Fruit fly (Drosophila melanogaster): Measurements from ENCODE around the gene ssp2.

Gene ssp2

dm6 chr3L:13922023-13922652 lies 42.9 kb upstream of the ssp2 start:
- TF ChIP-seq CG12391 (tag; optimal IDR thresholded peaks at IDR 0.05) (peak; percentile 52), Atf6 (GFP tag; IDR thresholded peaks at IDR 0.05) (peak; percentile 41; the same call in 1 of the 2 replicates), grau (tag; optimal IDR thresholded peaks at IDR 0.05) (peak; percentile 32), odd (GFP tag; optimal IDR thresholded peaks at IDR 0.05) (no peak), Ada2b (GFP tag; IDR thresholded peaks at IDR 0.05) (peak; percentile 56), Hmr (GFP tag; optimal IDR thresholded peaks at IDR 0.05) (peak; percentile 53), schlank (tag; optimal IDR thresholded peaks at IDR 0.05) (no peak), CG30431 (GFP tag; optimal IDR thresholded peaks at IDR 0.05) (no peak), CG14710 (tag; optimal IDR thresholded peaks at IDR 0.05) (peak; percentile 26), CG16815 (GFP tag; optimal IDR thresholded peaks at IDR 0.05) (peak; percentile 11), Dbx (GFP tag; IDR thresholded peaks at IDR 0.05) (0 out of 3 replicates have a peak, but pooled peaks have one; percentile 26), CG3281 (GFP tag; optimal IDR thresholded peaks at IDR 0.05) (peak; percentile 47), ac (GFP tag; optimal IDR thresholded peaks at IDR 0.05) (no peak), az2 (GFP tag; optimal IDR thresholded peaks at IDR 0.05) (peak; percentile 37), trh (GFP tag; optimal IDR thresholded peaks at IDR 0.05) (peak; percentile 7), sens (GFP tag) (peak; percentile 5), nmo (GFP tag; optimal IDR thresholded peaks at IDR 0.05) (peak; percentile 68), hb (GFP tag; IDR thresholded peaks at IDR 0.05; ENCODE audit: partially characterized antibody) (no peak), PHDP (tag; optimal IDR thresholded peaks at IDR 0.05) (peak; percentile 51), CG9932 (GFP tag; IDR thresholded peaks at IDR 0.05) (peak; percentile 57), vvl (GFP tag; IDR thresholded peaks at IDR 0.05) (peak; percentile 25; the same call in 1 of the 2 replicates), tin (GFP tag; optimal IDR thresholded peaks at IDR 0.05) (peak; percentile 7), repo (GFP tag; optimal IDR thresholded peaks at IDR 0.05) (no peak), H15 (GFP tag; IDR thresholded peaks at IDR 0.05) (peak; percentile 45; the same call in 1 of the 3 replicates), Oli (tag; optimal IDR thresholded peaks at IDR 0.05) (peak; percentile 51), jumu (GFP tag; optimal IDR thresholded peaks at IDR 0.05) (peak; percentile 56), Taf1 (GFP tag; IDR thresholded peaks at IDR 0.05) (peak; percentile 40; the same call in 1 of the 2 replicates), Max (GFP tag; optimal IDR thresholded peaks at IDR 0.05) (peak; percentile 38), CG16863 (GFP tag; optimal IDR thresholded peaks at IDR 0.05) (peak; percentile 19), gcm (GFP tag; optimal IDR thresholded peaks at IDR 0.05) (peak; percentile 11), Mrtf (GFP tag; IDR thresholded peaks at IDR 0.05) (peak; percentile 58; the same call in 2 of the 3 replicates), CG17568 (GFP tag; optimal IDR thresholded peaks at IDR 0.05) (no peak), Camta (GFP tag; optimal IDR thresholded peaks at IDR 0.05) (peak; percentile 11), CG17361 (GFP tag; IDR thresholded peaks at IDR 0.05) (peak; percentile 71; the same call in 2 of the 3 replicates), scrt (GFP tag; optimal IDR thresholded peaks at IDR 0.05) (peak; percentile 9), ken (GFP tag; IDR thresholded peaks at IDR 0.05) (no peak), E2f2 (GFP tag; IDR thresholded peaks at IDR 0.05) (peak; percentile 74), CG31224 (GFP tag; IDR thresholded peaks at IDR 0.05) (peak; percentile 49), Dll (GFP tag; IDR thresholded peaks at IDR 0.05; ENCODE audit: partially characterized antibody) (no peak), CG30020 (tag; optimal IDR thresholded peaks at IDR 0.05) (no peak), tio (GFP tag; optimal IDR thresholded peaks at IDR 0.05) (peak; percentile 26), Ets97D (GFP tag; optimal IDR thresholded peaks at IDR 0.05) (peak; percentile 26), onecut (GFP tag; IDR thresholded peaks at IDR 0.05) (0 out of 2 replicates have a peak, but pooled peaks have one; percentile 28), CG2199 (GFP tag; IDR thresholded peaks at IDR 0.05) (0 out of 3 replicates have a peak, but pooled peaks have one; percentile 64), rib (GFP tag; IDR thresholded peaks at IDR 0.05) (no peak), sd (tag; optimal IDR thresholded peaks at IDR 0.05) (peak; percentile 98), CG13775 (GFP tag; optimal IDR thresholded peaks at IDR 0.05) (peak; percentile 52), pros (GFP tag; optimal IDR thresholded peaks at IDR 0.05) (no peak), Pdp1 (GFP tag; optimal IDR thresholded peaks at IDR 0.05) (peak in 1 of 2 experiments; percentile 1), CG9437 (GFP tag; optimal IDR thresholded peaks at IDR 0.05) (peak; percentile 62)
